Fruit fly (Drosophila melanogaster): ENCODE results near the gene CG31676.

Gene CG31676

dm6 chr2L:20826226-20826625 lies 14.3 kb upstream of the CG31676 start:
- TF ChIP-seq h (GFP tag; optimal IDR thresholded peaks at IDR 0.05) (no peak), rgr (GFP tag; optimal IDR thresholded peaks at IDR 0.05) (no peak), Abd-B (GFP tag; optimal IDR thresholded peaks at IDR 0.05) (no peak), Myc (optimal IDR thresholded peaks at IDR 0.05) (no peak), dsf (GFP tag; optimal IDR thresholded peaks at IDR 0.05; ENCODE audit: borderline replicate concordance) (no peak), usp (GFP tag; optimal IDR thresholded peaks at IDR 0.05) (no peak), CG32264 (GFP tag; optimal IDR thresholded peaks at IDR 0.05) (no peak), jim (GFP tag; optimal IDR thresholded peaks at IDR 0.05) (no peak), Vsx2 (GFP tag; optimal IDR thresholded peaks at IDR 0.05; ENCODE audit: partially characterized antibody) (no peak), ey (GFP tag; optimal IDR thresholded peaks at IDR 0.05) (no peak), dl (GFP tag; optimal IDR thresholded peaks at IDR 0.05; ENCODE audit: insufficient read depth in 1 of 2, partially characterized antibody in 2 of 2) (no peak)

- no peak for TF ChIP-seq h (GFP tag; optimal IDR thresholded peaks at IDR 0.05)
- TF ChIP-seq lola (GFP tag; optimal IDR thresholded peaks at IDR 0.05), result no peak
- no peak for TF ChIP-seq Rel (GFP tag; optimal IDR thresholded peaks at IDR 0.05)
- TF ChIP-seq Rel (tag; optimal IDR thresholded peaks at IDR 0.05), result no peak
- TF ChIP-seq Myc (optimal IDR thresholded peaks at IDR 0.05), result no peak
- no peak for TF ChIP-seq ey (GFP tag; optimal IDR thresholded peaks at IDR 0.05)
- TF ChIP-seq dsf (GFP tag; optimal IDR thresholded peaks at IDR 0.05; ENCODE audit: borderline replicate concordance), result no peak
- no peak for TF ChIP-seq tai (GFP tag; optimal IDR thresholded peaks at IDR 0.05)
- TF ChIP-seq br (GFP tag; optimal IDR thresholded peaks at IDR 0.05), result no peak
- no peak for TF ChIP-seq OdsH (GFP tag; optimal IDR thresholded peaks at IDR 0.05)
- no peak for TF ChIP-seq sv (GFP tag; optimal IDR thresholded peaks at IDR 0.05)
- no peak for TF ChIP-seq Dfd (GFP tag; optimal IDR thresholded peaks at IDR 0.05)
- no peak for TF ChIP-seq psq (GFP tag; optimal IDR thresholded peaks at IDR 0.05)
- TF ChIP-seq Hr78 (GFP tag; optimal IDR thresholded peaks at IDR 0.05), result no peak
- TF ChIP-seq rgr (GFP tag; optimal IDR thresholded peaks at IDR 0.05), result no peak
- no peak for TF ChIP-seq Jra (GFP tag; optimal IDR thresholded peaks at IDR 0.05)
- no peak for TF ChIP-seq Mio (GFP tag; optimal IDR thresholded peaks at IDR 0.05)
- TF ChIP-seq pan (optimal IDR thresholded peaks at IDR 0.05), result no peak
- TF ChIP-seq jim (GFP tag; optimal IDR thresholded peaks at IDR 0.05), result no peak
- no peak for TF ChIP-seq CrebA (GFP tag; optimal IDR thresholded peaks at IDR 0.05; ENCODE audit: borderline replicate concordance)
Measured at dm6 chr2L:20827045-20827444, 13.5 kb upstream of the CG31676 start.

- TF ChIP-seq pan (optimal IDR thresholded peaks at IDR 0.05) (no peak), CG9705 (GFP tag; optimal IDR thresholded peaks at IDR 0.05) (no peak), sage (GFP tag; optimal IDR thresholded peaks at IDR 0.05) (no peak), Sp1 (GFP tag; optimal IDR thresholded peaks at IDR 0.05) (no peak), Dfd (GFP tag; optimal IDR thresholded peaks at IDR 0.05) (no peak), h (GFP tag; optimal IDR thresholded peaks at IDR 0.05) (no peak), br (GFP tag; optimal IDR thresholded peaks at IDR 0.05) (no peak), ey (GFP tag; optimal IDR thresholded peaks at IDR 0.05) (no peak), usp (GFP tag; optimal IDR thresholded peaks at IDR 0.05) (no peak), brk (GFP tag; optimal IDR thresholded peaks at IDR 0.05) (no peak), Jra (GFP tag; optimal IDR thresholded peaks at IDR 0.05) (no peak), Hnf4 (GFP tag; optimal IDR thresholded peaks at IDR 0.05) (no peak), dl (GFP tag; optimal IDR thresholded peaks at IDR 0.05; ENCODE audit: insufficient read depth in 1 of 2, partially characterized antibody in 2 of 2) (no peak)
Measured at dm6 chr2L:20828701-20829100, 11.8 kb upstream of the CG31676 start.

- TF ChIP-seq Dif (GFP tag; optimal IDR thresholded peaks at IDR 0.05; ENCODE audit: partially characterized antibody) (peak; percentile 1), brk (GFP tag; optimal IDR thresholded peaks at IDR 0.05) (no peak), sage (GFP tag; optimal IDR thresholded peaks at IDR 0.05) (no peak)
Measured at dm6 chr2L:20829309-20829708, 11.2 kb upstream of the CG31676 start, which contains the start of gene CG31673. CG31673 (plus strand) TSS chr2L:20829609.

- TF ChIP-seq CG32264 (GFP tag; optimal IDR thresholded peaks at IDR 0.05) (no peak), Vsx2 (GFP tag; optimal IDR thresholded peaks at IDR 0.05; ENCODE audit: partially characterized antibody) (no peak), ey (GFP tag; optimal IDR thresholded peaks at IDR 0.05) (peak; percentile 0), HLH106 (tag; optimal IDR thresholded peaks at IDR 0.05) (peak; percentile 39), Jra (GFP tag; optimal IDR thresholded peaks at IDR 0.05) (no peak), fru (GFP tag; optimal IDR thresholded peaks at IDR 0.05) (peak; percentile 27), h (GFP tag; optimal IDR thresholded peaks at IDR 0.05) (peak; percentile 70), Mio (GFP tag; optimal IDR thresholded peaks at IDR 0.05) (no peak), Rel (GFP tag; optimal IDR thresholded peaks at IDR 0.05) (no peak), Rel (tag; optimal IDR thresholded peaks at IDR 0.05) (peak; percentile 94), OdsH (GFP tag; optimal IDR thresholded peaks at IDR 0.05) (peak; percentile 52), foxo (GFP tag; optimal IDR thresholded peaks at IDR 0.05) (peak in 1 of 2 experiments; percentile 49), N (GFP tag; optimal IDR thresholded peaks at IDR 0.05) (no peak), rgr (GFP tag; optimal IDR thresholded peaks at IDR 0.05) (peak; percentile 25), tai (GFP tag; optimal IDR thresholded peaks at IDR 0.05) (no peak), jim (GFP tag; optimal IDR thresholded peaks at IDR 0.05) (no peak), GATAd (GFP tag; optimal IDR thresholded peaks at IDR 0.05) (no peak), Dif (GFP tag; optimal IDR thresholded peaks at IDR 0.05; ENCODE audit: partially characterized antibody) (peak; percentile 0), dl (GFP tag; optimal IDR thresholded peaks at IDR 0.05; ENCODE audit: insufficient read depth in 1 of 2, partially characterized antibody in 2 of 2) (no peak), sage (GFP tag; optimal IDR thresholded peaks at IDR 0.05) (peak; percentile 56), Dfd (GFP tag; optimal IDR thresholded peaks at IDR 0.05) (no peak), Myc (optimal IDR thresholded peaks at IDR 0.05) (no peak), Hnf4 (GFP tag; optimal IDR thresholded peaks at IDR 0.05) (peak; percentile 22), br (GFP tag; optimal IDR thresholded peaks at IDR 0.05) (peak; percentile 35), brk (GFP tag; optimal IDR thresholded peaks at IDR 0.05) (peak; percentile 55), lola (GFP tag; optimal IDR thresholded peaks at IDR 0.05) (no peak), psq (GFP tag; optimal IDR thresholded peaks at IDR 0.05) (no peak), Sp1 (GFP tag; optimal IDR thresholded peaks at IDR 0.05) (no peak)
Measured at dm6 chr2L:20829755-20830396, 10.7 kb upstream of the CG31676 start.

All from whole organism, wandering third instar larva.